Worm (Caenorhabditis elegans) whole organism, midembryonic: Measurements from ENCODE around the gene srz-78.

Experiments
- flt-1 ChIP-seq: fragments of 200-800 bp; sonication (Bioruptor generic); IDR thresholded peaks from 2 replicates; pipeline ENCODE4 v1.3.6; 2022; ENCODE audit warnings: missing genetic modification characterization, missing compliant biosample characterization
- klf-2 ChIP-seq: fragments of 200-800 bp; sonication (Bioruptor generic); conservative IDR thresholded peaks from 2 replicates; pipeline ENCODE4 v1.3.6; 2022; ENCODE audit warnings: missing genetic modification reagents, missing genetic modification characterization, missing compliant biosample characterization
- med-1 ChIP-seq: sonication (generic microtip); optimal IDR thresholded peaks from 2 replicates; lab custom pipeline; 2017; ENCODE audit warnings: missing genetic modification characterization, mild to moderate bottlenecking, missing compliant biosample characterization, antibody characterized with exemption, missing genetic modification reagents; ENCODE audit not compliant: insufficient read depth
- tab-1 ChIP-seq: fragments of 200-800 bp; sonication (Bioruptor generic); IDR thresholded peaks from 2 replicates; pipeline ENCODE4 v1.3.6; 2022; ENCODE audit warnings: missing genetic modification characterization, missing compliant biosample characterization

DNA sequence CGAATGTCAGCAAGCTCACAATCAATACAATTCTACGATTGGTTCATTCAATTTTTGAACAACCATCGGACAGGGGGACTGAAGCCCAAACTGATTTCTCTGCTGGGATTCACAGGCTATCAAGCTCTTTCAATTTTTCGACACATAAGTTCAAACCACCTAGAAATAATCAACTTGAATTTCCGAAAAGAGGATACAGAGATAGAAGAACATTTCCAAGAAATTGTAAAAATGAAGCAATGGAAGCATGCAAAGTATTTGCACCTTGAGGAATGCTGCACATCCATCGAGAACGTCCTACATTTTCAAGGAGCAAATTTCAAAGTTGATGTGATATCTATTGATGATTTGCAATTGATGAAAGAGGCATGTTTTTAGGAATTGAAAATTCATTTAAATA is 23.8 kb upstream of the srz-78 start:
- TF ChIP-seq klf-2 (GFP tag; lab: Robert Waterston, UW) = no peak
- no peak for TF ChIP-seq flt-1 (GFP tag; lab: Robert Waterston, UW)
- no peak for TF ChIP-seq tab-1 (GFP tag; lab: Robert Waterston, UW)
- TF ChIP-seq med-1 (GFP tag; lab: Kevin White, UChicago) = no peak
